Worm (Caenorhabditis elegans) whole organism, late embryonic: ENCODE measurements around the gene Y32B12C.1.
A peak's percentile ranks its signal among the peaks of the same experiment; 100 is the strongest.

ENCODE experiments used
- F13H6.1 ChIP-seq: sonication (generic microtip); optimal IDR thresholded peaks from 2 replicates; lab custom pipeline; 2016; ENCODE audit warnings: missing genetic modification characterization, missing compliant biosample characterization
- K09A11.1 ChIP-seq: sonication (generic microtip); optimal IDR thresholded peaks from 2 replicates; lab custom pipeline; 2017; ENCODE audit warnings: antibody characterized with exemption, mild to moderate bottlenecking, missing genetic modification characterization, missing compliant biosample characterization; ENCODE audit not compliant: insufficient read depth
- T23F11.4 ChIP-seq: fragments of 200-800 bp; sonication (Bioruptor generic); optimal IDR thresholded peaks from 2 replicates; lab custom pipeline; 2018; ENCODE audit warnings: mild to moderate bottlenecking, missing genetic modification characterization, missing compliant biosample characterization
- ahr-1 ChIP-seq: sonication (generic microtip); optimal IDR thresholded peaks from 2 replicates; lab custom pipeline; 2016; ENCODE audit warnings: missing genetic modification characterization, missing compliant biosample characterization
- ceh-18 ChIP-seq: sonication (generic microtip); optimal IDR thresholded peaks from 2 replicates; lab custom pipeline; 2016; ENCODE audit warnings: missing genetic modification characterization, missing compliant biosample characterization
- ceh-24 ChIP-seq: sonication (generic microtip); optimal IDR thresholded peaks from 2 replicates; lab custom pipeline; 2016; ENCODE audit warnings: mild to moderate bottlenecking, missing genetic modification characterization, missing compliant biosample characterization
- ceh-45 ChIP-seq: fragments of 200-800 bp; sonication (Bioruptor generic); IDR thresholded peaks from 2 replicates; pipeline ENCODE4 v1.3.6; 2022; ENCODE audit warnings: missing genetic modification reagents, missing genetic modification characterization, missing compliant biosample characterization
- ceh-48 ChIP-seq: sonication (generic microtip); optimal IDR thresholded peaks from 2 replicates; lab custom pipeline; 2016; ENCODE audit warnings: missing genetic modification characterization, inconsistent platforms, missing compliant biosample characterization
- ceh-6 ChIP-seq: fragments of 200-800 bp; sonication (Bioruptor generic); optimal IDR thresholded peaks from 2 replicates; lab custom pipeline; 2018; ENCODE audit warnings: mild to moderate bottlenecking, missing genetic modification characterization, missing compliant biosample characterization
- ceh-9 ChIP-seq: sonication (generic microtip); optimal IDR thresholded peaks from 2 replicates; lab custom pipeline; 2016; ENCODE audit warnings: mild to moderate bottlenecking, missing genetic modification characterization, inconsistent platforms, missing compliant biosample characterization
- che-1 ChIP-seq: sonication (generic microtip); optimal IDR thresholded peaks from 2 replicates; lab custom pipeline; 2016; ENCODE audit warnings: mild to moderate bottlenecking, missing genetic modification characterization, missing compliant biosample characterization
- dmd-4 ChIP-seq: sonication (generic microtip); optimal IDR thresholded peaks from 2 replicates; lab custom pipeline; 2016; ENCODE audit warnings: borderline replicate concordance, missing genetic modification characterization, missing compliant biosample characterization
- dve-1 ChIP-seq: sonication (generic microtip); optimal IDR thresholded peaks from 2 replicates; lab custom pipeline; 2017; ENCODE audit warnings: antibody characterized with exemption, mild to moderate bottlenecking, missing genetic modification characterization, missing compliant biosample characterization
- elt-2 ChIP-seq: sonication (generic microtip); optimal IDR thresholded peaks from 2 replicates; lab custom pipeline; 2016; ENCODE audit warnings: missing genetic modification reagents, missing genetic modification characterization, missing compliant biosample characterization
- elt-4 ChIP-seq: sonication (generic microtip); optimal IDR thresholded peaks from 2 replicates; lab custom pipeline; 2016; ENCODE audit warnings: missing genetic modification characterization, missing compliant biosample characterization
- ets-4 ChIP-seq: sonication (generic microtip); optimal IDR thresholded peaks from 2 replicates; lab custom pipeline; 2016; ENCODE audit warnings: missing genetic modification characterization, missing compliant biosample characterization
- fkh-6 ChIP-seq: sonication (generic microtip); optimal IDR thresholded peaks from 2 replicates; lab custom pipeline; 2016; ENCODE audit warnings: missing genetic modification characterization, missing compliant biosample characterization
- gmeb-2 ChIP-seq: sonication (generic microtip); optimal IDR thresholded peaks from 2 replicates; lab custom pipeline; 2016; ENCODE audit warnings: missing genetic modification characterization, inconsistent platforms, missing compliant biosample characterization
- hlh-30 ChIP-seq: sonication (generic microtip); optimal IDR thresholded peaks from 2 replicates; lab custom pipeline; 2017; ENCODE audit warnings: antibody characterized with exemption, missing genetic modification characterization, missing compliant biosample characterization; ENCODE audit not compliant: insufficient read depth
- hlh-6 ChIP-seq: sonication (generic microtip); optimal IDR thresholded peaks from 2 replicates; lab custom pipeline; 2016; ENCODE audit warnings: missing genotype, missing genetic modification characterization, missing compliant biosample characterization
- hlh-8 ChIP-seq: sonication (generic microtip); optimal IDR thresholded peaks from 2 replicates; lab custom pipeline; 2016; ENCODE audit warnings: missing genotype, missing genetic modification characterization, missing compliant biosample characterization
- lin-11 ChIP-seq: fragments of 200-800 bp; sonication (Bioruptor generic); optimal IDR thresholded peaks from 2 replicates; lab custom pipeline; 2018; ENCODE audit warnings: mild to moderate bottlenecking, missing genetic modification characterization, missing compliant biosample characterization
- mec-3 ChIP-seq: sonication (generic microtip); optimal IDR thresholded peaks from 2 replicates; lab custom pipeline; 2016; ENCODE audit warnings: borderline replicate concordance, missing genetic modification characterization, missing compliant biosample characterization
- nhr-11 ChIP-seq: fragments of 150-350 bp; optimal IDR thresholded peaks from 2 replicates; lab custom pipeline; 2014; ENCODE audit warnings: missing biosample characterization, missing genetic modification characterization
- nhr-232 ChIP-seq: sonication (generic microtip); optimal IDR thresholded peaks from 2 replicates; lab custom pipeline; 2016; ENCODE audit warnings: missing genetic modification characterization, missing compliant biosample characterization
- odd-2 ChIP-seq: sonication (generic microtip); optimal IDR thresholded peaks from 2 replicates; lab custom pipeline; 2017; ENCODE audit warnings: antibody characterized with exemption, mild to moderate bottlenecking, missing genetic modification characterization, missing compliant biosample characterization
- pag-3 ChIP-seq: sonication (generic microtip); optimal IDR thresholded peaks from 2 replicates; lab custom pipeline; 2016; ENCODE audit warnings: missing compliant biosample characterization, missing genetic modification characterization, borderline replicate concordance
- pat-9 ChIP-seq: fragments of 200-800 bp; sonication (Bioruptor generic); optimal IDR thresholded peaks from 2 replicates; lab custom pipeline; 2018; ENCODE audit warnings: mild to moderate bottlenecking, missing genetic modification characterization, moderate library complexity, missing compliant biosample characterization
- pax-1 ChIP-seq: fragments of 150-350 bp; optimal IDR thresholded peaks from 2 replicates; lab custom pipeline; 2014; ENCODE audit warnings: missing biosample characterization, missing genetic modification characterization
- pha-2 ChIP-seq: sonication (generic microtip); optimal IDR thresholded peaks from 2 replicates; lab custom pipeline; 2017; ENCODE audit warnings: mild to moderate bottlenecking, missing genetic modification characterization, missing compliant biosample characterization
- pha-4 ChIP-seq: fragments of 150-350 bp; optimal IDR thresholded peaks from 2 replicates; lab custom pipeline; 2018; ENCODE audit warnings: missing biosample characterization, missing genetic modification reagents, missing genetic modification characterization
- pros-1 ChIP-seq: fragments of 150-350 bp; optimal IDR thresholded peaks from 2 replicates; lab custom pipeline; 2014; ENCODE audit warnings: missing biosample characterization, missing genetic modification reagents, missing genetic modification characterization
- ref-2 ChIP-seq: sonication (generic microtip); optimal IDR thresholded peaks from 2 replicates; lab custom pipeline; 2016; ENCODE audit warnings: missing genetic modification characterization, missing compliant biosample characterization
- rnt-1 ChIP-seq: sonication (generic microtip); optimal IDR thresholded peaks from 2 replicates; lab custom pipeline; 2016; ENCODE audit warnings: missing genetic modification characterization, missing compliant biosample characterization
- sox-2 ChIP-seq: fragments of 200-800 bp; sonication (Bioruptor generic); IDR thresholded peaks from 2 replicates; pipeline ENCODE4 v1.3.6; 2022; ENCODE audit warnings: missing genetic modification reagents, missing genetic modification characterization, missing compliant biosample characterization
- syd-9 ChIP-seq: sonication (generic microtip); optimal IDR thresholded peaks from 2 replicates; lab custom pipeline; 2016; ENCODE audit warnings: mild to moderate bottlenecking, missing genetic modification characterization, moderate library complexity, missing compliant biosample characterization
- tbx-7 ChIP-seq: sonication (generic microtip); optimal IDR thresholded peaks from 2 replicates; lab custom pipeline; 2016; ENCODE audit warnings: missing genotype, missing genetic modification characterization, missing compliant biosample characterization
- unc-3 ChIP-seq, 2 experiments: fragments of 200-800 bp in 1 of 2; sonication (Bioruptor generic) in 1 of 2; sonication (generic microtip) in 1 of 2; conservative IDR thresholded peaks in 1 of 2; optimal IDR thresholded peaks in 1 of 2; 2 replicates each; pipeline versions ENCODE4 v1.3.6 to Lab custom; 2016 to 2022; ENCODE audit warnings: missing compliant biosample characterization in 2 of 2, missing genetic modification characterization in 2 of 2, missing genetic modification reagents in 1 of 2
- unc-42 ChIP-seq: sonication (generic microtip); optimal IDR thresholded peaks from 2 replicates; lab custom pipeline; 2016; ENCODE audit warnings: missing genotype, missing genetic modification characterization, missing compliant biosample characterization
- zip-5 ChIP-seq: sonication (generic microtip); optimal IDR thresholded peaks from 2 replicates; lab custom pipeline; 2016; ENCODE audit warnings: missing genetic modification characterization, missing compliant biosample characterization
- ztf-16 ChIP-seq: sonication (generic microtip); optimal IDR thresholded peaks from 2 replicates; lab custom pipeline; 2017; ENCODE audit warnings: missing genetic modification characterization, missing compliant biosample characterization

The Y32B12C.1 gene

DNA sequence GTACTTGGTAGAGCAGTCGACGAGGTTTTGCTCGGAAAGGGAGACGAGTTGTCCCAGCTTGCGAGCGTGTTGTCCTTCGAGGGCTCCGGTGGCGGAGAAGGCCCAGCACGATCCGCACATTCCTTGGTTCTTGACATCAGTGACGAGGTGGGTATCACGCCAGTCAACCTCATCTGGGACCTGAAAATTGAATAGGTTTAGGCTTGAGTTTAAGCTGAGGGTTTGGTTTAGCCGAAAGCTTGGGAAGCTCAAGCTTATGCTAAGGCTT lies 12.7 kb upstream of the Y32B12C.1 start:
- TF ChIP-seq elt-4 (peak; percentile 20), ref-2 (no peak), pag-3 (tag; lab: Kevin White, UChicago) (no peak), ets-4 (no peak), ahr-1 (tag; lab: Kevin White, UChicago) (no peak)
- TF ChIP-seq, all 69 proteins: peak for 1

DNA sequence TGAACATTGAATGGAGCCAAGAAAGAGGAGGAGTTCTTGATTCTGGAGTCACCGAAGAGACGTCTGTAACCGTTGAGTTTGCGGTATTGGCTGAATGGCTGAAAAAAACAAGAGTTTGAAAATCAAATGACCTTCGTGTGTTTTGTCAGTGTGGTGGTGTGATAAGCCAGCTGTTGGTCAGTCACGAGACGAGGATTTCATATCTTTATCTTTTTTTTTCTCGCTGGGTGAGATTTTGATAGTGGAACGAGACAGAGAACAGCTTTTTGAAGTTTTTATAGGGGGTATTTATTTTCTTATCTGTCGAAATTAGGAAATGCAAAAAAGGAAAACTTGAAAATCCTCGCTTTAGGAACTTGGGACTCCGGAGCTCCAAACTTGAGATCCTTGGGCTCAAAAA lies 11.9 kb upstream of the Y32B12C.1 start:
- TF ChIP-seq ceh-48 (tag; lab: Kevin White, UChicago) (no peak), dmd-4 (tag; lab: Kevin White, UChicago) (no peak), T23F11.4 (GFP tag; lab: Kevin White, UChicago) (no peak), tbx-7 (no peak), pat-9 (tag; lab: Kevin White, UChicago) (no peak), ceh-45 (no peak), ceh-6 (no peak), dve-1 (tag; lab: Kevin White, UChicago) (no peak), elt-2 (tag; lab: Kevin White, UChicago) (no peak), hlh-6 (tag; lab: Kevin White, UChicago) (no peak), ztf-16 (tag; lab: Kevin White, UChicago) (no peak), mec-3 (tag; lab: Kevin White, UChicago) (no peak)
- TF ChIP-seq, all 69 proteins: peak for 0

DNA sequence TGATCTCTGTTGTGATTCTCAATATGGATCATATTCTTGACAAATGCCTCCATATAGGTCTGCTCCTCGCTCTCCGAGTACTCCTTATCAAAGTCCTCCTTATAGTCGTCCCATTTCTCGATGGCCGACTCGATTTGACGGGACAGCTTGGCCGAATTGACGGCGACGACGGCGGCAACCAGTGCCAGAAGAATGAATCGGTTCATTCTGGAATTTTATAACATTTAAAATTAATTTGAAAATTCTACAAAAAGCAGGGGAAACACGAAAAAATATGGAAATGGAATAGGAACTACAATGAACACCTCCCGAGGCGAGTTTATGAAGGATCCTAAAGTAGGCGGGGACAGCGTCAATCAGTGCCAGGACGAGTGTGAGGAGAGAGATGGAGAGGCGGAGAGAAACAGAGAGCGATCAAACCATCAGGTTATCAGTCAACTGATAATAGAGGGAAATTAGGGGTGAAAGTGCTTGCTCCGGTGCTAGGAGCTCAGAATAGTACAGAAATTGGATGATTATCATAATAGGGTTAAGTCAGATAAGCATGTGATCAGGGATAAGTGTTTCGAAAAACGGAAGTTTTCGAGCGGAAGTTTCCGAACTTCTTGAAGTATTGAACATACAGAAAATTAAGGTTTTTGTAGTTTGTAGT lies 11.1 kb upstream of the Y32B12C.1 start, which contains the start of gene cpl-1:
Gene cpl-1 (minus strand): TSS at position 207 of the 652 bp plus-strand sequence.
- TF ChIP-seq odd-2 (no peak), elt-2 (tag; lab: Kevin White, UChicago) (peak; percentile 82)

DNA sequence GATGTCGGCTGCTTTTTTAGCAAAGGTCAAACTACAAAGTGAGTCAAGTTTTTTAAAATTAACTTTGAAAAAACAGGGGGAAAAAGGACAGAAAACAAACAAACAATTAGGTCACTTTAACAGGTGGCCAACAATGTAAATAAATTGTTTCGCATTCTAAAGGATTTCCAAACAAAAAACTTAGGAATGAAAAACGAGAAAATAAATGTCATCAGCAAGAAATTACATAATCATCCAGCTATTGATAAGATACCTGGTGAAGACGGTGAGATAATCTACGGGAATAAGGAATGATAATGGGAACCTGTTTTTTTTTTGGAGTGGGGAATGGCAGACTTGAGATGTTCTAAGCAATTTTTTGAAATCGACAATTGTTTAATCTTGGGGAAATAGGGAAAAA lies 10.3 kb upstream of the Y32B12C.1 start:
- TF ChIP-seq sox-2 (GFP tag; lab: Robert Waterston, UW) (no peak), tbx-7 (no peak), rnt-1 (tag; lab: Kevin White, UChicago) (no peak), elt-2 (tag; lab: Kevin White, UChicago) (peak; percentile 50), lin-11 (tag; lab: Kevin White, UChicago) (no peak), K09A11.1 (tag; lab: Kevin White, UChicago) (no peak), ets-4 (no peak), pax-1 (no peak)

DNA sequence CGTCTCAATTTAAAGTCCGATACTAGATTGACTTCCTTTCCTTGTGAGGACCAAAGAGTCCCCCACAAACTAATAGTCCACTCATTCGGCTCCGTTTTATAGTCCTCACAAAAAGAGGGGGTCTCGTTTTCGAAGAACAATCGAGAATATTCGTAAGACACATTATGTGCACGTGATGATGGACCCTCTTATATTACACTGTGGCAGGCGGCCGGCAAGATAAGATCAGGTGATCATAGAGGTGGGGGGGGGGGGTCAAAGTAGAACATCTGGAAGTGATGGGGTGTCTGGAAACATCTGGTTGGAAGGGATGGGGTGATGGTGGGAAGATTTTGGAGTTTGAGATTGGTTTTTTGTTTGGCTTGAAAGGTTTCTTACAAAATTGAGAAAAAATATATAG lies 8.0 kb upstream of the Y32B12C.1 start:
- peak; percentile 13 for TF ChIP-seq rnt-1 (tag; lab: Kevin White, UChicago)
- no peak for TF ChIP-seq F13H6.1 (tag; lab: Kevin White, UChicago)
- TF ChIP-seq nhr-232 (tag; lab: Kevin White, UChicago), result no peak
- no peak for TF ChIP-seq sox-2 (GFP tag; lab: Robert Waterston, UW)
- no peak for TF ChIP-seq zip-5 (tag; lab: Kevin White, UChicago)
- TF ChIP-seq ceh-45, result no peak
- TF ChIP-seq hlh-6 (tag; lab: Kevin White, UChicago), result no peak
- TF ChIP-seq pha-2 (tag; lab: Kevin White, UChicago), result no peak
- no peak for TF ChIP-seq ets-4
- no peak for TF ChIP-seq ceh-18 (tag; lab: Kevin White, UChicago)
- TF ChIP-seq pros-1 (tag; lab: Kevin White, UChicago), result no peak
- no peak for TF ChIP-seq pax-1
- no peak for TF ChIP-seq ceh-24
- no peak for TF ChIP-seq nhr-11 (tag; lab: Kevin White, UChicago)
- peak; percentile 84 for TF ChIP-seq hlh-30 (tag; lab: Kevin White, UChicago)
- TF ChIP-seq ref-2, result no peak
- TF ChIP-seq hlh-8, result peak; percentile 28
- TF ChIP-seq che-1 (tag; lab: Kevin White, UChicago), result no peak
- no peak for TF ChIP-seq ceh-9 (tag; lab: Kevin White, UChicago)
- no peak for TF ChIP-seq fkh-6 (tag; lab: Kevin White, UChicago)
- no peak for TF ChIP-seq gmeb-2 (tag; lab: Kevin White, UChicago)
- TF ChIP-seq syd-9 (tag; lab: Kevin White, UChicago), result no peak
- TF ChIP-seq pha-4 (tag; lab: Kevin White, UChicago), result no peak
- TF ChIP-seq unc-42 (tag; lab: Kevin White, UChicago), result no peak
- peak; percentile 5 for TF ChIP-seq pat-9 (tag; lab: Kevin White, UChicago)
- TF ChIP-seq unc-3 (GFP tag; conservative IDR thresholded peaks at IDR 0.05; lab: Robert Waterston, UW), result no peak
- TF ChIP-seq unc-3 (tag; optimal IDR thresholded peaks at IDR 0.05; lab: Kevin White, UChicago), result no peak
- TF ChIP-seq mec-3 (tag; lab: Kevin White, UChicago), result no peak
